Worm (Caenorhabditis elegans) whole organism, L4 larva: Measurements from ENCODE around the gene hlh-13.
"Not testable (repeated sequence)": the region's sequence is repeated elsewhere in the genome, so short reads cannot be mapped to it uniquely, and the experiment has no call there.

ENCODE experiments used
- F10B5.3 ChIP-seq: sonication (generic microtip); optimal IDR thresholded peaks from 2 replicates; lab custom pipeline; 2016; ENCODE audit warnings: mild to moderate bottlenecking, missing genetic modification characterization, missing compliant biosample characterization
- T26A8.4 ChIP-seq: fragments of 200-800 bp; sonication (Bioruptor generic); IDR thresholded peaks from 2 replicates; pipeline ENCODE4 v1.3.6; 2022; ENCODE audit warnings: missing genetic modification characterization, missing compliant biosample characterization
- ceh-28 ChIP-seq: fragments of 150-350 bp; optimal IDR thresholded peaks from 2 replicates; lab custom pipeline; 2014; ENCODE audit warnings: missing biosample characterization, missing genetic modification reagents, missing genetic modification characterization
- fos-1 ChIP-seq: fragments of 150-350 bp; optimal IDR thresholded peaks from 2 replicates; lab custom pipeline; 2014; ENCODE audit warnings: missing biosample characterization, missing genetic modification characterization
- hlh-30 ChIP-seq: sonication (generic microtip); optimal IDR thresholded peaks from 2 replicates; lab custom pipeline; 2017; ENCODE audit warnings: antibody characterized with exemption, mild to moderate bottlenecking, missing genetic modification characterization, missing compliant biosample characterization; ENCODE audit not compliant: insufficient read depth
- lin-13 ChIP-seq: fragments of 150-350 bp; optimal IDR thresholded peaks from 2 replicates; lab custom pipeline; 2014; ENCODE audit warnings: missing biosample characterization, missing genetic modification reagents, missing genetic modification characterization
- nhr-237 ChIP-seq: sonication (generic microtip); optimal IDR thresholded peaks from 2 replicates; lab custom pipeline; 2017; ENCODE audit warnings: missing biosample characterization, missing genetic modification characterization
- sdz-12 ChIP-seq: fragments of 200-800 bp; sonication (Bioruptor generic); optimal IDR thresholded peaks from 2 replicates; lab custom pipeline; 2018; ENCODE audit warnings: mild to moderate bottlenecking, missing genetic modification characterization, missing compliant biosample characterization
- unc-130 ChIP-seq: sonication (generic microtip); optimal IDR thresholded peaks from 2 replicates; lab custom pipeline; 2016; ENCODE audit warnings: missing genetic modification reagents, missing genetic modification characterization, missing compliant biosample characterization
- unc-39 ChIP-seq: sonication (generic microtip); optimal IDR thresholded peaks from 2 replicates; lab custom pipeline; 2017; ENCODE audit warnings: missing biosample characterization, missing genetic modification characterization
- ztf-11 ChIP-seq: fragments of 150-350 bp; optimal IDR thresholded peaks from 2 replicates; lab custom pipeline; 2014; ENCODE audit warnings: missing biosample characterization, missing genetic modification characterization

ce11 chrX:4202881-4203280 is 46.2 kb upstream of the hlh-13 start:
- not testable (repeated sequence) for TF ChIP-seq T26A8.4 (GFP tag; lab: Robert Waterston, UW); F10B5.3 (tag; lab: Kevin White, UChicago); hlh-30 (tag; lab: Kevin White, UChicago); sdz-12 (GFP tag; lab: Kevin White, UChicago); unc-130 (GFP tag; lab: Kevin White, UChicago); fos-1 (tag; lab: Kevin White, UChicago); ztf-11 (tag; lab: Kevin White, UChicago); nhr-237 (tag; lab: Kevin White, UChicago); ceh-28 (tag; lab: Kevin White, UChicago); unc-39; lin-13 (GFP tag; lab: Kevin White, UChicago)
